Fruit fly (Drosophila melanogaster): ENCODE measurements around the gene wrm1.

wrm1 gene

dm6 chr3L:7312754-7313153 is 22.3 kb downstream of the wrm1 start, which contains the start of gene unc-13-4A:
unc-13-4A (minus strand) TSS chr3L:7312896.
- TF ChIP-seq CTCF (optimal IDR thresholded peaks at IDR 0.05): no peak
- no peak for TF ChIP-seq CG8478 (optimal IDR thresholded peaks at IDR 0.05)

dm6 chr3L:7300660-7301059 is 34.4 kb downstream of the wrm1 start:
- TF ChIP-seq CTCF (optimal IDR thresholded peaks at IDR 0.05) (no peak), CG8478 (optimal IDR thresholded peaks at IDR 0.05) (no peak)

Measured in S2 (cell line).